Worm (Caenorhabditis elegans) whole organism, L1 larva: ENCODE measurements around the gene ttr-29.

ENCODE experiments used
- ama-1 ChIP-seq: fragments of 150-350 bp; optimal IDR thresholded peaks from 2 replicates; lab custom pipeline; 2014
- ceh-82 ChIP-seq, 3 experiments: fragments of 150-350 bp in 1 of 3; sonication (generic microtip) in 2 of 3; optimal IDR thresholded peaks; 2 replicates each; lab custom pipeline; 2014 to 2017; ENCODE audit warnings: missing biosample characterization in 3 of 3, missing genetic modification characterization in 3 of 3
- fos-1 ChIP-seq: fragments of 150-350 bp; optimal IDR thresholded peaks from 2 replicates; lab custom pipeline; 2014; ENCODE audit warnings: missing biosample characterization, missing genetic modification characterization
- lin-39 ChIP-seq: fragments of 150-350 bp; optimal IDR thresholded peaks from 2 replicates; lab custom pipeline; 2014; ENCODE audit warnings: missing biosample characterization, missing genetic modification reagents, missing genetic modification characterization
- lsy-2 ChIP-seq, 2 experiments: fragments of 150-350 bp; optimal IDR thresholded peaks; 2 replicates each; lab custom pipeline; 2014; ENCODE audit warnings: missing biosample characterization in 2 of 2, missing genetic modification characterization in 2 of 2
- mep-1 ChIP-seq: fragments of 150-350 bp; optimal IDR thresholded peaks from 2 replicates; lab custom pipeline; 2014; ENCODE audit warnings: missing biosample characterization, missing genetic modification characterization
- pag-3 ChIP-seq: sonication (generic microtip); optimal IDR thresholded peaks from 2 replicates; lab custom pipeline; 2017; ENCODE audit warnings: missing genetic modification characterization, mild to moderate bottlenecking, missing compliant biosample characterization, antibody characterized with exemption, borderline replicate concordance; ENCODE audit not compliant: insufficient read depth
- skn-1 ChIP-seq: fragments of 150-350 bp; optimal IDR thresholded peaks from 2 replicates; lab custom pipeline; 2014; ENCODE audit warnings: missing biosample characterization, missing genetic modification characterization

- no peak for TF ChIP-seq pag-3 (tag; lab: Kevin White, UChicago)
- TF ChIP-seq ceh-82 (tag; optimal IDR thresholded peaks at IDR 0.05; lab: Kevin White, UChicago), result no peak
- no peak for TF ChIP-seq lsy-2 (tag; optimal IDR thresholded peaks at IDR 0.05; lab: Kevin White, UChicago)
- TF ChIP-seq lin-39 (tag; lab: Kevin White, UChicago), result no peak
- no peak for TF ChIP-seq skn-1 (tag; lab: Kevin White, UChicago)
- TF ChIP-seq mep-1 (tag; lab: Kevin White, UChicago), result no peak
- TF ChIP-seq ama-1 (lab: Kevin White, UChicago), result no peak
- no peak for TF ChIP-seq fos-1 (tag; lab: Kevin White, UChicago)
Observed at ce11 chrV:12939434-12939833, 32.8 kb upstream of the ttr-29 start, which contains the start of gene T16G1.5.
